Worm (Caenorhabditis elegans) whole organism, L4 larva: Measurements from ENCODE around the gene irld-38.

Experiments used
- ZK337.2 ChIP-seq: fragments of 200-800 bp; sonication (Bioruptor generic); IDR thresholded peaks from 2 replicates; pipeline ENCODE4 v1.3.6; 2022; ENCODE audit warnings: missing genetic modification reagents, missing genetic modification characterization, missing compliant biosample characterization
- ZK546.5 ChIP-seq, 2 experiments: sonication (generic microtip); optimal IDR thresholded peaks; 2 replicates each; lab custom pipeline; 2017; ENCODE audit warnings: missing biosample characterization in 2 of 2, missing genetic modification characterization in 2 of 2
- aly-2 ChIP-seq: sonication (generic microtip); optimal IDR thresholded peaks from 2 replicates; lab custom pipeline; 2018; ENCODE audit warnings: missing biosample characterization, missing genetic modification characterization
- ceh-20 ChIP-seq: fragments of 200-800 bp; sonication (Bioruptor generic); IDR thresholded peaks from 2 replicates; pipeline ENCODE4 v1.3.6; 2022; ENCODE audit warnings: missing genetic modification reagents, missing genetic modification characterization, missing compliant biosample characterization
- ceh-82 ChIP-seq: sonication (generic microtip); optimal IDR thresholded peaks from 2 replicates; lab custom pipeline; 2017; ENCODE audit warnings: missing biosample characterization, missing genetic modification characterization
- dpl-1 ChIP-seq: fragments of 150-350 bp; optimal IDR thresholded peaks from 2 replicates; lab custom pipeline; 2014; ENCODE audit warnings: missing biosample characterization, missing genetic modification reagents, missing genetic modification characterization
- lin-39 ChIP-seq: fragments of 150-350 bp; optimal IDR thresholded peaks from 2 replicates; lab custom pipeline; 2014; ENCODE audit warnings: missing biosample characterization, missing genetic modification reagents, missing genetic modification characterization
- madf-5 ChIP-seq, 2 experiments: fragments of 200-800 bp; sonication (Bioruptor generic); IDR thresholded peaks; 2 replicates each; pipeline ENCODE4 v1.3.6; 2022; ENCODE audit warnings: missing compliant biosample characterization in 2 of 2, missing genetic modification characterization in 2 of 2
- mdl-1 ChIP-seq, 2 experiments: fragments of 150-350 bp in 1 of 2; sonication (generic microtip) in 1 of 2; optimal IDR thresholded peaks; 2 replicates each; lab custom pipeline; 2014 to 2017; ENCODE audit warnings: missing biosample characterization in 2 of 2, missing genetic modification characterization in 2 of 2
- mdt-29 ChIP-seq: fragments of 200-800 bp; sonication (Bioruptor generic); IDR thresholded peaks from 2 replicates; pipeline ENCODE4 v1.3.6; 2022; ENCODE audit warnings: missing genetic modification reagents, missing genetic modification characterization, missing compliant biosample characterization
- mes-2 ChIP-seq: sonication (generic microtip); optimal IDR thresholded peaks from 2 replicates; lab custom pipeline; 2016; ENCODE audit warnings: missing genotype, mild to moderate bottlenecking, missing genetic modification characterization, missing compliant biosample characterization; ENCODE audit not compliant: poor library complexity, severe bottlenecking
- nhr-76 ChIP-seq: fragments of 150-350 bp; optimal IDR thresholded peaks from 2 replicates; lab custom pipeline; 2014; ENCODE audit warnings: missing biosample characterization, missing genetic modification characterization

DNA sequence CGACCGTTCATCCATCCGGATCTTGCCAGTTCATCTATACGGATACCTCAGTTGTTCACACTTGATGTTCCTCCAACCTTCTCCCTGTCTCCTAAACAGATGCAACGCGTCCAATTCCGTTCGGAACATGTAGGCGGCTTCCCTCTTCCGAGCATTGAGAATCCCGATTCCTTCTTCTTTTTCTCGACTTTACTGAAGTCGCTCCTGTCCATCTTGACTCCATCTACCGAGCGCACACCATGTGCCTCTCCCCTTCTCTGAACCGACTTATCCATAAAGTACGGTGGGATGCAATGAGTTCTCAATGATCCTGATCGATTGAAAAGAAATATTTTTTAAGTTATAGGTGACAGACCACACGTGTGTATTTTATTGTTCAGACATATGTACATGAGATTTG, 40.2 kb downstream of the irld-38 start:
- TF ChIP-seq mdl-1 (tag; optimal IDR thresholded peaks at IDR 0.05; lab: Kevin White, UChicago) (no peak), dpl-1 (GFP tag; lab: Kevin White, UChicago) (no peak), ZK337.2 (no peak), ZK546.5 (tag; optimal IDR thresholded peaks at IDR 0.05; lab: Kevin White, UChicago) (no peak), nhr-76 (no peak), ceh-82 (tag; lab: Kevin White, UChicago) (no peak), aly-2 (no peak), madf-5 (GFP tag; IDR thresholded peaks at IDR 0.05; lab: Robert Waterston, UW) (no peak), mdt-29 (no peak), lin-39 (no peak), mes-2 (no peak), ceh-20 (no peak)
